Fruit fly (Drosophila melanogaster): Measurements from ENCODE around the gene mRNA-cap.
A peak's percentile ranks its signal among the peaks of the same experiment; 100 is the strongest.

The mRNA-cap gene

DNA sequence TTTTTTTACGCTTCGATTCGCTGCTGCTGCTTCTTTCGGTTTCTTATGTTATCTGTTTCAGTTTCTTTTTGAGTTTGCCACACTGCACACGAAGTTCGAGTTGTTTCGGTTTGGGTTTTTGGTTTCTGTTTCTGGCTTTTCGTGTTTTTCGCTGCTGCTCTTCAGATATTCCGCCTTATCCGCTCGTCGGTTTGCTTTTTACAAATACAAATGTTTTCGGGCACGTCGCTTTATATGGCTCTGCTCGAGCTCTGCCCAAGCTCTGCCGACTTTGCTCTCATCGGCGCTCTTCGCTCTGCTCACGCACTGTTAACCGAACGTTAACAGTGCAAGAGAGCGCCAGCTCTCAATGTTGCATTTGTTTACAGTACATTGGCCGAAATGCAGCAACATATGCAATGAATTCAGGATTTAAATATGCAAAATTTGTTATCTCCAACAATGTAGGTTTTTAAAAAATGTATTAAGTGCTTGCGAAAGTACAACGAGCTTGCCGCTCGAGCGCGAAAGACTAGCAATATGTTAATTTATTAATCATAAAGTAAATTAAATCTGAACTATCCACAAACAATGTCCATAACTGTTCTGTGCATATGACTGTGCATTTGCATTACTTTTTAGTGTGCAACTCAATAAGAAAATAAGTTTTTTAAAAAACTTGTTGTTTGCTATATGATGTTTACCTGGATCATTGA is 31.2 kb downstream of the mRNA-cap start (continued):
- TF ChIP-seq wek (GFP tag; optimal IDR thresholded peaks at IDR 0.05), result no peak
- no peak for TF ChIP-seq Ada2b (GFP tag; IDR thresholded peaks at IDR 0.05)
- TF ChIP-seq CG1602 (GFP tag; optimal IDR thresholded peaks at IDR 0.05), result no peak
- no peak for TF ChIP-seq CG3995 (GFP tag; optimal IDR thresholded peaks at IDR 0.05)
- no peak for TF ChIP-seq CG43689 (GFP tag; IDR thresholded peaks at IDR 0.05)
- no peak for TF ChIP-seq CG14667 (GFP tag; IDR thresholded peaks at IDR 0.05)
- TF ChIP-seq bowl (GFP tag; IDR thresholded peaks at IDR 0.05), result no peak
- no peak for TF ChIP-seq CG8359 (GFP tag; optimal IDR thresholded peaks at IDR 0.05; ENCODE audit: borderline replicate concordance)
- no peak for TF ChIP-seq zfh2 (GFP tag; optimal IDR thresholded peaks at IDR 0.05)
- TF ChIP-seq slbo (GFP tag; IDR thresholded peaks at IDR 0.05), result no peak
- no peak for TF ChIP-seq CG8290 (GFP tag; optimal IDR thresholded peaks at IDR 0.05)
- TF ChIP-seq CG8290 (tag; optimal IDR thresholded peaks at IDR 0.05), result no peak
- TF ChIP-seq CG3163 (GFP tag; optimal IDR thresholded peaks at IDR 0.05), result peak; percentile 68
- no peak for TF ChIP-seq CG3065 (GFP tag; optimal IDR thresholded peaks at IDR 0.05)
- TF ChIP-seq abd-A (tag; optimal IDR thresholded peaks at IDR 0.05), result no peak
- no peak for TF ChIP-seq bigmax (GFP tag; optimal IDR thresholded peaks at IDR 0.05)
- TF ChIP-seq tin (GFP tag; optimal IDR thresholded peaks at IDR 0.05), result no peak
- TF ChIP-seq Drgx (GFP tag; IDR thresholded peaks at IDR 0.05), result no peak
- peak; percentile 9; the same call in 1 of the 2 replicates for TF ChIP-seq ato (GFP tag; IDR thresholded peaks at IDR 0.05; ENCODE audit: partially characterized antibody)
- no peak for TF ChIP-seq CG9797 (GFP tag; optimal IDR thresholded peaks at IDR 0.05)
- peak; percentile 80 for TF ChIP-seq chm (GFP tag; IDR thresholded peaks at IDR 0.05)
- peak in 1 of 2 experiments; percentile 21 for TF ChIP-seq Hr51 (GFP tag; optimal IDR thresholded peaks at IDR 0.05)
- TF ChIP-seq CG7556 (GFP tag; optimal IDR thresholded peaks at IDR 0.05), result peak; percentile 3
- TF ChIP-seq Side (GFP tag; optimal IDR thresholded peaks at IDR 0.05), result no peak
- no peak for TF ChIP-seq ERR (GFP tag; optimal IDR thresholded peaks at IDR 0.05)
- no peak for TF ChIP-seq jing (GFP tag; optimal IDR thresholded peaks at IDR 0.05)
- no peak for TF ChIP-seq exex (tag; optimal IDR thresholded peaks at IDR 0.05)

dm6 chrX:14209209-14209781 is 33.3 kb downstream of the mRNA-cap start:
- TF ChIP-seq tup (GFP tag; optimal IDR thresholded peaks at IDR 0.05) (no peak), Antp (GFP tag; optimal IDR thresholded peaks at IDR 0.05) (no peak), CG10979 (tag; optimal IDR thresholded peaks at IDR 0.05) (no peak), sr (GFP tag; IDR thresholded peaks at IDR 0.05) (no peak), GATAe (GFP tag; conservative IDR thresholded peaks at IDR 0.05) (no peak), sim (GFP tag; IDR thresholded peaks at IDR 0.05) (no peak), sens (GFP tag) (peak; percentile 78), CG18599 (GFP tag; optimal IDR thresholded peaks at IDR 0.05) (no peak), CG13296 (GFP tag; optimal IDR thresholded peaks at IDR 0.05) (no peak), CG7928 (GFP tag; optimal IDR thresholded peaks at IDR 0.05) (no peak), Med (GFP tag) (peak; percentile 69), Lhr (GFP tag; optimal IDR thresholded peaks at IDR 0.05) (no peak), sna (GFP tag; IDR thresholded peaks at IDR 0.05; ENCODE audit: partially characterized antibody) (no peak), maf-S (GFP tag; optimal IDR thresholded peaks at IDR 0.05) (no peak), ap (GFP tag; IDR thresholded peaks at IDR 0.05) (no peak), Sox100B (GFP tag; optimal IDR thresholded peaks at IDR 0.05) (no peak), CG1792 (GFP tag; optimal IDR thresholded peaks at IDR 0.05) (no peak), CG7556 (GFP tag; optimal IDR thresholded peaks at IDR 0.05) (no peak), grau (tag; optimal IDR thresholded peaks at IDR 0.05) (peak; percentile 46), Ssrp (tag; optimal IDR thresholded peaks at IDR 0.05) (peak; percentile 21), dmrt99B (tag; optimal IDR thresholded peaks at IDR 0.05) (no peak), sd (tag; optimal IDR thresholded peaks at IDR 0.05) (peak; percentile 69), CTCF (GFP tag; optimal IDR thresholded peaks at IDR 0.05) (no peak), al (GFP tag; IDR thresholded peaks at IDR 0.05) (no peak), Oli (tag; optimal IDR thresholded peaks at IDR 0.05) (no peak), CG2202 (tag; optimal IDR thresholded peaks at IDR 0.05) (no peak)
